Fruit fly (Drosophila melanogaster) whole organism, wandering third instar larva: ENCODE data around the gene Sgs5.

Experiments
- CG32264 ChIP-seq: fragments of 200-800 bp; sonication (Bioruptor generic); optimal IDR thresholded peaks from 2 replicates; lab custom pipeline; 2016; ENCODE audit warnings: missing biosample characterization, missing genetic modification characterization
- CrebA ChIP-seq: fragments of 200-800 bp; sonication (Bioruptor generic); optimal IDR thresholded peaks from 2 replicates; lab custom pipeline; 2016; ENCODE audit warnings: missing biosample characterization, mild to moderate bottlenecking, missing genetic modification characterization, borderline replicate concordance
- Dfd ChIP-seq: fragments of >200 bp; optimal IDR thresholded peaks from 2 replicates; lab custom pipeline; 2017; ENCODE audit warnings: missing biosample characterization, missing genetic modification characterization
- HLH106 ChIP-seq: fragments of 200-800 bp; optimal IDR thresholded peaks from 3 replicates; lab custom pipeline; 2019; ENCODE audit warnings: missing biosample characterization, mild to moderate bottlenecking, missing genetic modification characterization, moderate library complexity
- Hnf4 ChIP-seq: fragments of 200-800 bp; sonication (Bioruptor generic); optimal IDR thresholded peaks from 2 replicates; lab custom pipeline; 2016; ENCODE audit warnings: missing biosample characterization, mild to moderate bottlenecking, missing genetic modification characterization
- Hr78 ChIP-seq: fragments of >200 bp; optimal IDR thresholded peaks from 2 replicates; lab custom pipeline; 2017; ENCODE audit warnings: missing biosample characterization, missing genetic modification characterization
- Myc ChIP-seq: fragments of >200 bp; optimal IDR thresholded peaks from 2 replicates; lab custom pipeline; 2017
- N ChIP-seq: fragments of >200 bp; optimal IDR thresholded peaks from 2 replicates; lab custom pipeline; 2018; ENCODE audit warnings: missing biosample characterization, missing external identifiers, missing genetic modification characterization
- OdsH ChIP-seq: fragments of 200-800 bp; sonication (Bioruptor generic); optimal IDR thresholded peaks from 2 replicates; lab custom pipeline; 2016; ENCODE audit warnings: missing biosample characterization, mild to moderate bottlenecking, missing genetic modification characterization
- Rel ChIP-seq, 2 experiments: fragments of 200-800 bp; sonication (Bioruptor generic) in 1 of 2; optimal IDR thresholded peaks; 2 replicates in 1 of 2; 3 replicates in 1 of 2; lab custom pipeline; 2016 to 2019; ENCODE audit warnings: mild to moderate bottlenecking in 2 of 2, missing biosample characterization in 2 of 2, missing genetic modification characterization in 2 of 2, moderate library complexity in 1 of 2
- Sp1 ChIP-seq: fragments of 200-800 bp; sonication (Bioruptor generic); optimal IDR thresholded peaks from 3 replicates; lab custom pipeline; 2019; ENCODE audit warnings: missing biosample characterization, mild to moderate bottlenecking, missing genetic modification characterization, moderate library complexity
- Vsx2 ChIP-seq: fragments of 200-300, 225-300 bp; sonication (Bioruptor generic); optimal IDR thresholded peaks from 2 replicates; lab custom pipeline; 2018; ENCODE audit warnings: missing biosample characterization, missing genetic modification characterization; ENCODE audit not compliant: partially characterized antibody
- br ChIP-seq: fragments of 200-800 bp; sonication (Bioruptor generic); optimal IDR thresholded peaks from 2 replicates; lab custom pipeline; 2016; ENCODE audit warnings: missing biosample characterization, missing genetic modification characterization
- brk ChIP-seq: fragments of 200-800 bp; sonication (Bioruptor generic); optimal IDR thresholded peaks from 2 replicates; lab custom pipeline; 2016; ENCODE audit warnings: missing biosample characterization, mild to moderate bottlenecking, missing genetic modification characterization
- dl ChIP-seq, 2 experiments: fragments of 175-275, 200-275 bp in 1 of 2; fragments of 200-275 bp in 1 of 2; sonication (Bioruptor generic); optimal IDR thresholded peaks; lab custom pipeline; 2018; ENCODE audit warnings: mild to moderate bottlenecking in 2 of 2, missing biosample characterization in 2 of 2, missing genetic modification characterization in 2 of 2, moderate library complexity in 2 of 2; ENCODE audit not compliant: partially characterized antibody in 2 of 2, insufficient read depth in 1 of 2
- dmrt93B ChIP-seq: fragments of 200-800 bp; sonication (Bioruptor generic); optimal IDR thresholded peaks from 2 replicates; lab custom pipeline; 2018; ENCODE audit warnings: missing biosample characterization, mild to moderate bottlenecking, missing genetic modification characterization
- dsf ChIP-seq: sonication (Bioruptor generic); optimal IDR thresholded peaks from 2 replicates; lab custom pipeline; 2016; ENCODE audit warnings: missing biosample characterization, missing genetic modification characterization, borderline replicate concordance
- ey ChIP-seq: fragments of 200-800 bp; sonication (Bioruptor generic); optimal IDR thresholded peaks from 2 replicates; lab custom pipeline; 2016; ENCODE audit warnings: missing biosample characterization, missing genetic modification characterization
- foxo ChIP-seq, 2 experiments: fragments of 200-800 bp; sonication (Bioruptor generic); optimal IDR thresholded peaks; 2 replicates in 1 of 2; 3 replicates in 1 of 2; lab custom pipeline; 2016 to 2017; ENCODE audit warnings: missing biosample characterization in 2 of 2, missing genetic modification characterization in 2 of 2
- fru ChIP-seq: fragments of 200-800 bp; sonication (Bioruptor generic); optimal IDR thresholded peaks from 3 replicates; lab custom pipeline; 2016; ENCODE audit warnings: missing biosample characterization, mild to moderate bottlenecking, missing genetic modification characterization
- h ChIP-seq: fragments of 200-800 bp; sonication (Bioruptor generic); optimal IDR thresholded peaks from 3 replicates; lab custom pipeline; 2016; ENCODE audit warnings: missing biosample characterization, mild to moderate bottlenecking, missing genetic modification characterization
- jim ChIP-seq: fragments of 175-275, 200-325 bp; sonication (Bioruptor generic); optimal IDR thresholded peaks from 2 replicates; lab custom pipeline; 2016; ENCODE audit warnings: missing biosample characterization, mild to moderate bottlenecking, missing genetic modification characterization
- lola ChIP-seq: fragments of >200 bp; optimal IDR thresholded peaks from 2 replicates; lab custom pipeline; 2017; ENCODE audit warnings: missing biosample characterization, missing genetic modification characterization
- pan ChIP-seq: fragments of >200 bp; optimal IDR thresholded peaks from 2 replicates; lab custom pipeline; 2017
- rgr ChIP-seq: fragments of 200-800 bp; sonication (Bioruptor generic); optimal IDR thresholded peaks from 3 replicates; lab custom pipeline; 2016; ENCODE audit warnings: missing biosample characterization, mild to moderate bottlenecking, missing genetic modification characterization
- sage ChIP-seq: fragments of 200-800 bp; sonication (Bioruptor generic); optimal IDR thresholded peaks from 2 replicates; lab custom pipeline; 2016; ENCODE audit warnings: missing biosample characterization, mild to moderate bottlenecking, missing genetic modification characterization
- sv ChIP-seq: fragments of 200-800 bp; sonication (Bioruptor generic); optimal IDR thresholded peaks from 3 replicates; lab custom pipeline; 2016; ENCODE audit warnings: missing biosample characterization, missing genetic modification characterization
- tai ChIP-seq: sonication (Bioruptor generic); optimal IDR thresholded peaks from 2 replicates; lab custom pipeline; 2016; ENCODE audit warnings: missing biosample characterization, missing genetic modification characterization
- usp ChIP-seq: fragments of >200 bp; optimal IDR thresholded peaks from 2 replicates; lab custom pipeline; 2017; ENCODE audit warnings: missing biosample characterization, missing genetic modification characterization
- woc ChIP-seq: sonication (Bioruptor generic); optimal IDR thresholded peaks from 2 replicates; lab custom pipeline; 2016; ENCODE audit warnings: missing biosample characterization, mild to moderate bottlenecking, missing genetic modification characterization

Sgs5 gene

dm6 chr3R:17566619-17567489 is 28.3 kb upstream of the Sgs5 start:
- TF ChIP-seq Dfd (GFP tag; lab: Kevin White, UChicago): peak; percentile 85
- TF ChIP-seq CrebA (GFP tag; lab: Kevin White, UChicago): no peak

DNA sequence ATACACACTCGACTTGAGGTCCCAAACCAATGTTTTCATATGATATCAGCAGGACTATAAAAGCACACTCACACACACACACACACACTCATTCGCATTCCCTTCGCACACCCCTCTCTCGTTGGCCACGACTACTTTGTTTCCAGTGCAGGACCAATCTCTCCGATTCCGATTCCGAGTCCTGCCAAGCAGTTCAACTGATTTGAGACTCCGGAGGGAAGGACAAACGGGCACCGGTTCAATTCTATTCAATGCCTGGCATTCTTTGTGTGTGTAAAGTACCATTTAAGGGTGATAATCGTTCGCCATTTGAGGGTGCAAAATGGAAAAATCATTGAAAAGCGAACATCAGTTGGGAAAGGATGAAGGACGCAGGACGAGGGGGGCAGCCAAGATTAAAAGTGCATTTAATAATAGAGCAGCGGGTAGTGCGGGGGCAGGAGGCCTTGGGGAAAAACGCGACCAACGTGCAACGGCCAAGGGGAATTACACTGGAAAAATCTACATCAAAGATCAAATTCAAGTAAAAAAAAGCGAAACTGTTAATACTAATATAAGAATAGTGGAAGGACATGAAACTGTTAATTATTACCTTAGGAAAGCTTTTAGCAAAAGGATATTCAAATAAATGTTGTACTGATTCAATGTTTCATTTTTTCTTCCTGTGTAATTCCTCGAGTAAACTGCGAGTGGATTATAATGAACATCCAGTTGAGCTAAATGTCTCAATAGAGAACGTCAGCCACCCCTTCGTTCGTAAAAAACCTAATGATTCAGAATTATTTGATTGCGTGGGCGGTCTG is 11.3 kb upstream of the Sgs5 start:
- TF ChIP-seq Dfd (GFP tag; lab: Kevin White, UChicago): peak; percentile 23
- TF ChIP-seq usp: no peak
- no peak for TF ChIP-seq Vsx2
- TF ChIP-seq Hnf4: no peak
- no peak for TF ChIP-seq Myc (lab: Kevin White, UChicago)
- TF ChIP-seq rgr (GFP tag; lab: Kevin White, UChicago): peak; percentile 23
- TF ChIP-seq brk (GFP tag; lab: Kevin White, UChicago): no peak
- no peak for TF ChIP-seq dsf
- no peak for TF ChIP-seq sv
- TF ChIP-seq sage (GFP tag; lab: Kevin White, UChicago): no peak
- TF ChIP-seq ey: peak; percentile 29
- no peak for TF ChIP-seq CG32264 (GFP tag; lab: Kevin White, UChicago)
- peak; percentile 40 for TF ChIP-seq fru (GFP tag; lab: Kevin White, UChicago)
- peak; percentile 53 for TF ChIP-seq HLH106
- no peak for TF ChIP-seq dl (GFP tag; optimal IDR thresholded peaks at IDR 0.05; lab: Kevin White, UChicago; ENCODE audit: insufficient read depth in 1 of 2, partially characterized antibody in 2 of 2)
- peak; percentile 44 for TF ChIP-seq h (GFP tag; lab: Kevin White, UChicago)
- TF ChIP-seq Sp1 (GFP tag; lab: Kevin White, UChicago): peak; percentile 52
- no peak for TF ChIP-seq Hr78 (GFP tag; lab: Kevin White, UChicago)
- no peak for TF ChIP-seq pan (lab: Kevin White, UChicago)
- TF ChIP-seq N (GFP tag; lab: Kevin White, UChicago): no peak
- no peak for TF ChIP-seq Rel (GFP tag; optimal IDR thresholded peaks at IDR 0.05; lab: Kevin White, UChicago)
- no peak for TF ChIP-seq Rel (tag; optimal IDR thresholded peaks at IDR 0.05; lab: Kevin White, UChicago)
- peak in 1 of 2 experiments; percentile 57 for TF ChIP-seq foxo (GFP tag; optimal IDR thresholded peaks at IDR 0.05; lab: Kevin White, UChicago)
- TF ChIP-seq OdsH (GFP tag; lab: Kevin White, UChicago): peak; percentile 22
- TF ChIP-seq dmrt93B (GFP tag; lab: Kevin White, UChicago): no peak
- TF ChIP-seq br (GFP tag; lab: Kevin White, UChicago): peak; percentile 12

DNA sequence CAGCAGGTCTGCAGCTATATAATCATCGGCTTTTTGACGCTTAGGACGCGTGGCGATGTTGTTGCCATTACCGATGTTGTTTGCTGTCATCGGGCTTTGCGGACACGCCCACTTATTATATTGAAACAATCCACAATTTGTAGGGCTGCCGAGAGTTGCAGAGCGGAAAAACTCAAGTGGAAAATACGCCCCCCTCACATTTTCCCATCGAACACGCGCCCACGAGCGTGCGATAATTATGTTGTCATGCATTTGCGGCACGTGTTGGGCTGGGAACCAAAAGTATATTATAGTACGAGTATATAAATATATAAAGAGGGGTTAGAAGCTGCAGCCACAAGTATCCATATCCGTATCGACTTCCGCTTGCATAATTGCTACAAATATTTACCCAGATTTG is 6.4 kb upstream of the Sgs5 start:
- no peak for TF ChIP-seq foxo (GFP tag; optimal IDR thresholded peaks at IDR 0.05; lab: Kevin White, UChicago)
- no peak for TF ChIP-seq rgr (GFP tag; lab: Kevin White, UChicago)
- no peak for TF ChIP-seq dsf
- TF ChIP-seq br (GFP tag; lab: Kevin White, UChicago): no peak
- TF ChIP-seq OdsH (GFP tag; lab: Kevin White, UChicago): no peak
- TF ChIP-seq lola (GFP tag; lab: Kevin White, UChicago): no peak
- TF ChIP-seq HLH106: no peak

DNA sequence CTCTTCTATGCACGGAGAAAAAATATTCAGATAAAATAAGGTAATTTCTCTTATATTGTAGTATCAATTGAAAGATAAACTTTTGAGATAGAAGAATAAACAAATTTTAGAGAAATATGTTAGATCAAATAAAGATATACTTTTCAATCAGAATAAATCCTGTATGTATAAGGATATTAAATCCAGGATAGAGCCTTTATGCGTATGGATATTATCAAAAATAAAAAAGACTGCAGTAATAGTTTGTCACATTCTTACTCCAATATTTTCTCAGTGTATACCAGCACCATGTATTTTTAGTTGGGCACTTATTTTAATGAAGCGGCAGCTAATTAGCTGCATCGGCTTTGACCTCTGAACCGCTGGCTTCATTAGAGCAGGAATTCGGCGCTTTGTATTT is 3.3 kb upstream of the Sgs5 start:
- no peak for TF ChIP-seq sv
- no peak for TF ChIP-seq dmrt93B (GFP tag; lab: Kevin White, UChicago)
- TF ChIP-seq lola (GFP tag; lab: Kevin White, UChicago): no peak
- TF ChIP-seq sage (GFP tag; lab: Kevin White, UChicago): no peak
- no peak for TF ChIP-seq woc (GFP tag; lab: Kevin White, UChicago)
- no peak for TF ChIP-seq tai (GFP tag; lab: Kevin White, UChicago)
- no peak for TF ChIP-seq rgr (GFP tag; lab: Kevin White, UChicago)
- TF ChIP-seq br (GFP tag; lab: Kevin White, UChicago): no peak
- TF ChIP-seq pan (lab: Kevin White, UChicago): no peak
- no peak for TF ChIP-seq dsf
- no peak for TF ChIP-seq dl (GFP tag; optimal IDR thresholded peaks at IDR 0.05; lab: Kevin White, UChicago; ENCODE audit: insufficient read depth in 1 of 2, partially characterized antibody in 2 of 2)
- no peak for TF ChIP-seq jim
- no peak for TF ChIP-seq Vsx2
- no peak for TF ChIP-seq CrebA (GFP tag; lab: Kevin White, UChicago)
- TF ChIP-seq OdsH (GFP tag; lab: Kevin White, UChicago): no peak
